Worm (Caenorhabditis elegans) whole organism, L1 larva: Measurements from ENCODE around the gene sdc-3.

Experiments used
- aha-1 ChIP-seq: fragments of 150-350 bp; optimal IDR thresholded peaks from 2 replicates; lab custom pipeline; 2014; ENCODE audit warnings: missing biosample characterization, missing genetic modification characterization
- ama-1 ChIP-seq: fragments of 150-350 bp; optimal IDR thresholded peaks from 2 replicates; lab custom pipeline; 2014
- dpl-1 ChIP-seq, 3 experiments: fragments of 150-350 bp in 2 of 3; sonication (generic microtip) in 1 of 3; optimal IDR thresholded peaks; 2 replicates each; lab custom pipeline; 2014 to 2017; ENCODE audit warnings: missing biosample characterization in 3 of 3, missing genetic modification characterization in 3 of 3, missing genetic modification reagents in 3 of 3
- efl-1 ChIP-seq, 4 experiments: fragments of 150-350 bp; optimal IDR thresholded peaks in 3 of 4; peaks in 1 of 4; 1 replicate in 1 of 4; 2 replicates in 3 of 4; lab custom pipeline; 2014; ENCODE audit warnings: missing biosample characterization in 2 of 4, missing genetic modification characterization in 2 of 4, missing genetic modification reagents in 2 of 4
- mdl-1 ChIP-seq, 2 experiments: fragments of 150-350 bp; optimal IDR thresholded peaks; 2 replicates each; lab custom pipeline; 2014 to 2017; ENCODE audit warnings: missing biosample characterization in 2 of 2, missing genetic modification characterization in 2 of 2, inconsistent platforms in 1 of 2
- mep-1 ChIP-seq: fragments of 150-350 bp; optimal IDR thresholded peaks from 2 replicates; lab custom pipeline; 2014; ENCODE audit warnings: missing biosample characterization, missing genetic modification characterization
- nhr-11 ChIP-seq: fragments of 150-350 bp; optimal IDR thresholded peaks from 2 replicates; lab custom pipeline; 2014; ENCODE audit warnings: missing biosample characterization, missing genetic modification characterization
- nhr-28 ChIP-seq: fragments of 150-350 bp; optimal IDR thresholded peaks from 2 replicates; lab custom pipeline; 2014; ENCODE audit warnings: missing biosample characterization, missing genetic modification characterization
- nhr-77 ChIP-seq: fragments of 150-350 bp; optimal IDR thresholded peaks from 2 replicates; lab custom pipeline; 2014; ENCODE audit warnings: missing biosample characterization, missing genetic modification characterization
- rnt-1 ChIP-seq: sonication (generic microtip); optimal IDR thresholded peaks from 2 replicates; lab custom pipeline; 2016; ENCODE audit warnings: mild to moderate bottlenecking, missing genetic modification characterization, moderate library complexity, missing compliant biosample characterization
- unc-62 ChIP-seq: fragments of 150-350 bp; optimal IDR thresholded peaks from 2 replicates; lab custom pipeline; 2014; ENCODE audit warnings: missing biosample characterization, missing genetic modification reagents, missing genetic modification characterization
- ztf-11 ChIP-seq, 2 experiments: sonication (generic microtip); optimal IDR thresholded peaks; 2 replicates each; lab custom pipeline; 2016 to 2017; ENCODE audit warnings: missing genetic modification characterization in 2 of 2, missing biosample characterization in 1 of 2, missing compliant biosample characterization in 1 of 2
- ztf-4 ChIP-seq: fragments of 150-350 bp; optimal IDR thresholded peaks from 2 replicates; lab custom pipeline; 2014; ENCODE audit warnings: missing biosample characterization, missing genetic modification characterization

DNA sequence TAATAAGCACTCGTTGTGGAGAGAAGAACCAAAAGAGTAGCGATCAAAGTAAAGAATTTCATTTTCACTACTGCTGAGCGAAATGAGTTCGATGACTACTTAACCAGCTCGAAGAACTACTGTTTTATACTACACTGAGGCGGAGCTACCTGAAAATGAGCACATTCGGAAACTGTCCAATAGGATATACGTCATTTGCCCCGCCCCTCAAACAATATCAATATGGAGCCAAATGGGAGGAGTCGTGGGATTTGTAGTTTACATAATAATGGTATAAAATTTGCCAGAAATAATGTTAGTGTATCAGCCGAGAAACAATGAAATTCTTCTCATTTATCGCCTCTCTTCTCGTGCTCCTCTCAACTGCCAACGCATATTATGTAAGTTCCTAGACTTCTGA, 41.4 kb upstream of the sdc-3 start, which contains the start of the genes C01G10.5 and C01G10.4:
- TF ChIP-seq mdl-1 (tag; optimal IDR thresholded peaks at IDR 0.05; lab: Kevin White, UChicago) (no peak), mep-1 (tag; lab: Kevin White, UChicago) (no peak), rnt-1 (tag; lab: Kevin White, UChicago) (no peak), ama-1 (lab: Kevin White, UChicago) (no peak), ztf-11 (tag; optimal IDR thresholded peaks at IDR 0.05; lab: Kevin White, UChicago) (no peak), efl-1 (optimal IDR thresholded peaks at IDR 0.05; lab: Kevin White, UChicago) (no peak), efl-1 (GFP tag; optimal IDR thresholded peaks at IDR 0.05 in 1 of 2; lab: Kevin White, UChicago) (peak in 1 of 2 experiments; percentile 13), dpl-1 (GFP tag; optimal IDR thresholded peaks at IDR 0.05; lab: Kevin White, UChicago) (no peak), aha-1 (no peak), nhr-28 (tag; lab: Kevin White, UChicago) (no peak), unc-62 (GFP tag; lab: Kevin White, UChicago) (no peak), nhr-11 (tag; lab: Kevin White, UChicago) (no peak), ztf-4 (no peak), nhr-77 (tag; lab: Kevin White, UChicago) (no peak)
